Fruit fly (Drosophila melanogaster) whole organism, embryonic: ENCODE results near the gene SCaMC.

Experiments used
- Atf-2 ChIP-seq: fragments of 200-800 bp; sonication (Bioruptor generic); optimal IDR thresholded peaks from 2 replicates; lab custom pipeline; 2016; ENCODE audit warnings: missing biosample characterization, missing genetic modification characterization
- Bdp1 ChIP-seq: fragments of 200-800 bp; sonication (Bioruptor generic); optimal IDR thresholded peaks from 3 replicates; lab custom pipeline; 2016; ENCODE audit warnings: missing biosample characterization, missing genetic modification characterization
- Bgb ChIP-seq: fragments of 200-800 bp; sonication (Bioruptor generic); IDR thresholded peaks from 2 replicates; pipeline ENCODE4 v1.3.6; 2022; ENCODE audit warnings: missing biosample characterization, missing genetic modification characterization; ENCODE audit not compliant: partially characterized antibody
- CG10462 ChIP-seq: fragments of 200-800 bp; sonication (Bioruptor generic); optimal IDR thresholded peaks from 2 replicates; lab custom pipeline; 2016; ENCODE audit warnings: missing biosample characterization, missing genetic modification characterization
- CG11696 ChIP-seq: fragments of 200-800 bp; sonication (Bioruptor generic); IDR thresholded peaks from 2 replicates; pipeline ENCODE4 v1.3.6; 2022; ENCODE audit warnings: missing biosample characterization, missing genetic modification characterization
- CG11723 ChIP-seq: fragments of 200-800 bp; sonication (Bioruptor generic); optimal IDR thresholded peaks from 2 replicates; lab custom pipeline; 2017; ENCODE audit warnings: missing biosample characterization, mild to moderate bottlenecking, missing genetic modification characterization
- CG12219 ChIP-seq: fragments of 200-800 bp; sonication (Bioruptor generic); optimal IDR thresholded peaks from 3 replicates; lab custom pipeline; 2018; ENCODE audit warnings: missing biosample characterization, mild to moderate bottlenecking, missing genetic modification characterization
- CG1233 ChIP-seq: fragments of 200-800 bp; sonication (Bioruptor generic); optimal IDR thresholded peaks from 4 replicates; lab custom pipeline; 2018; ENCODE audit warnings: missing biosample characterization, mild to moderate bottlenecking, missing genetic modification characterization
- CG12744 ChIP-seq: fragments of 200-800 bp; sonication (Bioruptor generic); optimal IDR thresholded peaks from 2 replicates; lab custom pipeline; 2016; ENCODE audit warnings: missing biosample characterization, missing genetic modification characterization
- CG14014 ChIP-seq: fragments of 200-800 bp; sonication (Bioruptor generic); IDR thresholded peaks from 2 replicates; pipeline ENCODE4 v1.3.6; 2022; ENCODE audit warnings: missing biosample characterization, missing genetic modification characterization
- CG15269 ChIP-seq: fragments of 200-800 bp; sonication (Bioruptor generic); optimal IDR thresholded peaks from 2 replicates; lab custom pipeline; 2018; ENCODE audit warnings: missing biosample characterization, mild to moderate bottlenecking, missing genetic modification characterization, moderate library complexity
- CG1647 ChIP-seq: fragments of 200-800 bp; sonication (Bioruptor generic); optimal IDR thresholded peaks from 3 replicates; lab custom pipeline; 2016; ENCODE audit warnings: missing biosample characterization, missing genetic modification characterization
- CG17328 ChIP-seq: fragments of 200-800 bp; sonication (Bioruptor generic); IDR thresholded peaks from 2 replicates; pipeline ENCODE4 v1.3.6; 2022; ENCODE audit warnings: missing biosample characterization, missing genetic modification characterization
- CG3847 ChIP-seq: fragments of 200-800 bp; sonication (Bioruptor generic); IDR thresholded peaks from 2 replicates; pipeline ENCODE4 v1.3.6; 2022; ENCODE audit warnings: missing biosample characterization, missing genetic modification characterization
- CG4360 ChIP-seq: fragments of 200-800 bp; sonication (Bioruptor generic); IDR thresholded peaks from 2 replicates; pipeline ENCODE4 v1.3.6; 2022; ENCODE audit warnings: missing biosample characterization, missing genetic modification characterization
- CG4854 ChIP-seq: fragments of 200-800 bp; sonication (Bioruptor generic); optimal IDR thresholded peaks from 2 replicates; lab custom pipeline; 2016; ENCODE audit warnings: missing biosample characterization, missing genetic modification characterization, inconsistent platforms
- CG8944 ChIP-seq: fragments of 200-800 bp; sonication (Bioruptor generic); optimal IDR thresholded peaks from 3 replicates; lab custom pipeline; 2016; ENCODE audit warnings: missing biosample characterization, missing genetic modification characterization
- CG9876 ChIP-seq: fragments of 200-800 bp; sonication (Bioruptor generic); optimal IDR thresholded peaks from 2 replicates; lab custom pipeline; 2016; ENCODE audit warnings: missing biosample characterization, missing genetic modification characterization
- CG9932 ChIP-seq: fragments of 200-800 bp; sonication (Bioruptor generic); IDR thresholded peaks from 2 replicates; pipeline ENCODE4 v1.3.6; 2022; ENCODE audit warnings: missing biosample characterization, missing genetic modification characterization
- E2f1 ChIP-seq: fragments of 200-800 bp; sonication (Bioruptor generic); IDR thresholded peaks from 2 replicates; pipeline ENCODE4 v1.3.6; 2022; ENCODE audit warnings: missing biosample characterization, missing genetic modification characterization
- Hr78 ChIP-seq, 2 experiments: fragments of 200-800 bp in 1 of 2; fragments of >200 bp in 1 of 2; sonication (Bioruptor generic) in 1 of 2; optimal IDR thresholded peaks; 2 replicates each; lab custom pipeline; 2017 to 2019; ENCODE audit warnings: missing biosample characterization in 2 of 2, missing genetic modification characterization in 2 of 2, mild to moderate bottlenecking in 1 of 2, moderate library complexity in 1 of 2
- Mrtf ChIP-seq: fragments of 200-800 bp; sonication (Bioruptor generic); IDR thresholded peaks from 3 replicates; pipeline ENCODE4 v1.3.6; 2022; ENCODE audit warnings: missing biosample characterization, missing genetic modification characterization
- NK7.1 ChIP-seq: fragments of 200-800 bp; sonication (Bioruptor generic); optimal IDR thresholded peaks from 3 replicates; lab custom pipeline; 2016; ENCODE audit warnings: missing biosample characterization, missing genetic modification characterization
- NfI ChIP-seq: fragments of 200-800 bp; sonication (Bioruptor generic); optimal IDR thresholded peaks from 3 replicates; lab custom pipeline; 2018; ENCODE audit warnings: missing biosample characterization, mild to moderate bottlenecking, missing genetic modification characterization, moderate library complexity
- Oaz ChIP-seq: fragments of 200-800 bp; sonication (Bioruptor generic); IDR thresholded peaks from 2 replicates; pipeline ENCODE4 v1.3.6; 2022; ENCODE audit warnings: missing biosample characterization, missing genetic modification characterization
- Poxn ChIP-seq: fragments of 200-800 bp; sonication (Bioruptor generic); IDR thresholded peaks from 2 replicates; pipeline ENCODE4 v1.3.6; 2022; ENCODE audit warnings: missing biosample characterization, missing genetic modification characterization
- Sin3A ChIP-seq: fragments of >200 bp; optimal IDR thresholded peaks from 2 replicates; lab custom pipeline; 2018
- ap ChIP-seq: fragments of 200-800 bp; sonication (Bioruptor generic); IDR thresholded peaks from 2 replicates; pipeline ENCODE4 v1.3.6; 2022; ENCODE audit warnings: missing biosample characterization, missing genetic modification characterization
- ase ChIP-seq: fragments of 200-800 bp; sonication (Bioruptor generic); IDR thresholded peaks from 3 replicates; pipeline ENCODE4 v1.3.6; 2022; ENCODE audit warnings: missing biosample characterization, missing genetic modification characterization
- bigmax ChIP-seq: fragments of 200-800 bp; sonication (Bioruptor generic); optimal IDR thresholded peaks from 2 replicates; lab custom pipeline; 2018; ENCODE audit warnings: missing biosample characterization, mild to moderate bottlenecking, missing genetic modification characterization
- bowl ChIP-seq: fragments of 200-800 bp; sonication (Bioruptor generic); IDR thresholded peaks from 2 replicates; pipeline ENCODE4 v1.3.6; 2022; ENCODE audit warnings: missing biosample characterization, missing genetic modification characterization
- chif ChIP-seq, 2 experiments: fragments of 200-800 bp; sonication (Bioruptor generic); optimal IDR thresholded peaks; 3 replicates each; lab custom pipeline; 2016; ENCODE audit warnings: missing biosample characterization in 2 of 2, missing genetic modification characterization in 2 of 2
- ci ChIP-seq: fragments of 200-800 bp; sonication (Bioruptor generic); IDR thresholded peaks from 3 replicates; pipeline ENCODE4 v1.3.6; 2022; ENCODE audit warnings: missing biosample characterization, missing genetic modification characterization
- dm ChIP-seq: fragments of 200-800 bp; sonication (Bioruptor generic); optimal IDR thresholded peaks from 3 replicates; lab custom pipeline; 2016; ENCODE audit warnings: missing biosample characterization, missing genetic modification characterization
- ems ChIP-seq: fragments of 200-800 bp; sonication (Bioruptor generic); optimal IDR thresholded peaks from 3 replicates; lab custom pipeline; 2016; ENCODE audit warnings: missing biosample characterization, missing genetic modification characterization
- gem ChIP-seq: fragments of 200-800 bp; sonication (Bioruptor generic); optimal IDR thresholded peaks from 2 replicates; lab custom pipeline; 2019; ENCODE audit warnings: missing biosample characterization, mild to moderate bottlenecking, missing genetic modification characterization, moderate library complexity
- grau ChIP-seq: fragments of 200-800 bp; optimal IDR thresholded peaks from 3 replicates; lab custom pipeline; 2019; ENCODE audit warnings: missing biosample characterization, mild to moderate bottlenecking, missing genetic modification characterization, moderate library complexity
- insv ChIP-seq, 2 experiments: fragments of 200-800 bp; sonication (Bioruptor generic); optimal IDR thresholded peaks; 3 replicates each; lab custom pipeline; 2016 to 2018; ENCODE audit warnings: missing biosample characterization in 2 of 2, missing genetic modification characterization in 2 of 2
- klu ChIP-seq: fragments of 200-800 bp; sonication (Bioruptor generic); IDR thresholded peaks from 2 replicates; pipeline ENCODE4 v1.3.6; 2022; ENCODE audit warnings: missing biosample characterization, missing genetic modification characterization
- lola ChIP-seq, 3 experiments: fragments of >200 bp in 2 of 3; fragments of 200-800 bp in 1 of 3; sonication (Bioruptor generic) in 1 of 3; optimal IDR thresholded peaks; 2 replicates each; lab custom pipeline; 2017 to 2019; ENCODE audit warnings: missing biosample characterization in 3 of 3, missing genetic modification characterization in 3 of 3, mild to moderate bottlenecking in 1 of 3, moderate library complexity in 1 of 3
- odd ChIP-seq: fragments of 200-800 bp; sonication (Bioruptor generic); optimal IDR thresholded peaks from 2 replicates; lab custom pipeline; 2017; ENCODE audit warnings: missing biosample characterization, mild to moderate bottlenecking, missing genetic modification characterization
- pfk ChIP-seq: fragments of 200-800 bp; sonication (Bioruptor generic); optimal IDR thresholded peaks from 2 replicates; lab custom pipeline; 2018; ENCODE audit warnings: missing biosample characterization, mild to moderate bottlenecking, missing genetic modification characterization, moderate library complexity
- pita ChIP-seq: fragments of 200-800 bp; sonication (Bioruptor generic); optimal IDR thresholded peaks from 2 replicates; lab custom pipeline; 2017; ENCODE audit warnings: missing biosample characterization, mild to moderate bottlenecking, missing genetic modification characterization
- ranshi ChIP-seq: fragments of 200-800 bp; sonication (Bioruptor generic); IDR thresholded peaks from 2 replicates; pipeline ENCODE4 v1.3.6; 2022; ENCODE audit warnings: missing biosample characterization, missing genetic modification characterization
- shn ChIP-seq: fragments of 200-800 bp; sonication (Bioruptor generic); optimal IDR thresholded peaks from 3 replicates; lab custom pipeline; 2016; ENCODE audit warnings: missing biosample characterization, missing genetic modification characterization
- slou ChIP-seq: fragments of 200-800 bp; sonication (Bioruptor generic); optimal IDR thresholded peaks from 3 replicates; lab custom pipeline; 2016; ENCODE audit warnings: missing biosample characterization, missing genetic modification characterization
- sug ChIP-seq: fragments of 200-800 bp; optimal IDR thresholded peaks from 2 replicates; lab custom pipeline; 2019; ENCODE audit warnings: missing biosample characterization, mild to moderate bottlenecking, missing genetic modification characterization, moderate library complexity
- twi ChIP-seq: fragments of 200-800 bp; optimal IDR thresholded peaks from 2 replicates; lab custom pipeline; 2019; ENCODE audit warnings: missing biosample characterization, mild to moderate bottlenecking, missing genetic modification characterization, moderate library complexity
- wdn ChIP-seq: fragments of 200-800 bp; sonication (Bioruptor generic); IDR thresholded peaks from 2 replicates; pipeline ENCODE4 v1.3.6; 2022; ENCODE audit warnings: missing biosample characterization, missing genetic modification characterization
- zf30C ChIP-seq: fragments of 200-800 bp; sonication (Bioruptor generic); optimal IDR thresholded peaks from 3 replicates; lab custom pipeline; 2018; ENCODE audit warnings: missing biosample characterization, mild to moderate bottlenecking, missing genetic modification characterization

The SCaMC gene

dm6 chr3L:12408513-12409320 is 5.9 kb downstream of the SCaMC start (continued):
- TF ChIP-seq sug (tag; lab: Kevin White, UChicago) (peak; percentile 84), lola (GFP tag; optimal IDR thresholded peaks at IDR 0.05; lab: Kevin White, UChicago) (no peak), wdn (GFP tag; lab: Robert Waterston, UW) (0 out of 2 replicates have a peak, but pooled peaks have one; percentile 26), Sin3A (no peak), Bgb (GFP tag; lab: Robert Waterston, UW) (peak; percentile 58; the same call in 1 of the 2 replicates), CG9876 (GFP tag; lab: Kevin White, UChicago) (no peak), CG4360 (GFP tag; lab: Robert Waterston, UW) (no peak), gem (tag; lab: Kevin White, UChicago) (no peak), Poxn (GFP tag; lab: Robert Waterston, UW) (no peak), klu (GFP tag; lab: Robert Waterston, UW) (no peak), ap (GFP tag; lab: Robert Waterston, UW) (0 out of 2 replicates have a peak, but pooled peaks have one; percentile 18), CG8944 (no peak), CG11723 (GFP tag; lab: Kevin White, UChicago) (no peak), Bdp1 (GFP tag; lab: Kevin White, UChicago) (no peak), E2f1 (GFP tag; lab: Robert Waterston, UW) (peak; percentile 28; the same call in 1 of the 2 replicates), Hr78 (GFP tag; optimal IDR thresholded peaks at IDR 0.05; lab: Kevin White, UChicago) (peak in 1 of 2 experiments; percentile 56), bigmax (peak; percentile 30), bowl (GFP tag; lab: Robert Waterston, UW) (peak; percentile 56; the same call in 1 of the 2 replicates), insv (GFP tag; optimal IDR thresholded peaks at IDR 0.05; lab: Kevin White, UChicago) (no peak), slou (no peak), NfI (GFP tag; lab: Kevin White, UChicago) (no peak), ci (GFP tag; lab: Robert Waterston, UW) (peak; percentile 87), ems (GFP tag; lab: Kevin White, UChicago) (no peak), dm (no peak), CG15269 (tag; lab: Kevin White, UChicago) (peak; percentile 44), Mrtf (GFP tag; lab: Robert Waterston, UW) (no peak), Atf-2 (no peak), ase (0 out of 3 replicates have a peak, but pooled peaks have one; percentile 37), twi (tag; lab: Kevin White, UChicago) (no peak), CG17328 (no peak), CG12219 (GFP tag; lab: Kevin White, UChicago) (peak; percentile 45), grau (peak; percentile 22), pfk (GFP tag; lab: Kevin White, UChicago) (peak; percentile 44), chif (GFP tag; optimal IDR thresholded peaks at IDR 0.05; lab: Kevin White, UChicago) (no peak), CG11696 (GFP tag; lab: Robert Waterston, UW) (no peak), NK7.1 (GFP tag; lab: Kevin White, UChicago) (peak; percentile 4), CG10462 (no peak), zf30C (GFP tag; lab: Kevin White, UChicago) (no peak), CG9932 (peak; percentile 57), ranshi (GFP tag; lab: Robert Waterston, UW) (peak; percentile 16; the same call in 1 of the 2 replicates), CG12744 (GFP tag; lab: Kevin White, UChicago) (no peak), pita (no peak), CG4854 (GFP tag; lab: Kevin White, UChicago) (no peak), CG1647 (GFP tag; lab: Kevin White, UChicago) (no peak), CG3847 (GFP tag; lab: Robert Waterston, UW) (0 out of 2 replicates have a peak, but pooled peaks have one; percentile 15), shn (GFP tag; lab: Kevin White, UChicago) (no peak), CG14014 (peak; percentile 48), odd (no peak), CG1233 (GFP tag; lab: Kevin White, UChicago) (no peak), Oaz (GFP tag; lab: Robert Waterston, UW) (0 out of 2 replicates have a peak, but pooled peaks have one; percentile 7)
